In the genomic region with DNA sequence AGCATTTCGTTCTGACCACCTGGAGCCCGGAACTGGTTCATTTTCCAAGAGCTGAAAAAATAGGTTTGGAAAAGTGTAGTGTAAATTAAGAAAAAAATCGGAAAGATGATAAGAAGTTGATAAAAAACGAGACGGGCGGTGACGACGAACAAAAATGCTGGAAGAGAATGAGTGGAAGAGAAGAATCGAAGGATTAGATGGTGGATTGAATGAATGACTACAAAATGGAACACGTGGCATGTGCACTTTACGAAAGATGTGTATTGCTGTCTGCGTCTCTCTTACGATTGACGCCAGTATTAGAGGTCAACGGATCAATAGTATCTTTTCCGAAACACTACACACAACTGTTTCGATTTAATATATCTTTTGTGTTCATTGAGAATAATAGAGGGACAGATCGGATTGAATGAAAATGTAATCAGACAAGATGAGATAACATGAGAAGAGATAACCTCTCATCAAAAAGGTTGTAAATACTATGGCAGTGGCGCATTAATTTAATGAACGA, we compare ENCODE assay signal across 8 worm cellular contexts.
TF ChIP-seq lines count a peak whose summit lies in the region.

A gene (minus strand): TSS at position 51 of the 511 bp plus-strand sequence.

TF ChIP-seq in whole organism, L1 larva, 84 proteins besides CTCF, POLR2A, EP300 and RAD21 (continues in another document):
- TF ChIP-seq nhr-12 (tag; optimal IDR thresholded peaks at IDR 0.05; lab: Kevin White, UChicago) (no peak), lin-14 (GFP tag; optimal IDR thresholded peaks at IDR 0.05; lab: Kevin White, UChicago) (peak; percentile 80), swsn-7 (tag; optimal IDR thresholded peaks at IDR 0.05; lab: Kevin White, UChicago) (peak; percentile 38), elt-3 (tag; optimal IDR thresholded peaks at IDR 0.05; lab: Kevin White, UChicago) (peak in 2 of 6 experiments; percentile 15 to 17), efl-1 (optimal IDR thresholded peaks at IDR 0.05; lab: Kevin White, UChicago) (peak; percentile 0 to 11), efl-1 (GFP tag; optimal IDR thresholded peaks at IDR 0.05 in 1 of 2; lab: Kevin White, UChicago) (no peak), dsc-1 (tag; optimal IDR thresholded peaks at IDR 0.05; lab: Kevin White, UChicago) (peak; percentile 26), nhr-90 (tag; optimal IDR thresholded peaks at IDR 0.05; lab: Kevin White, UChicago; ENCODE audit: poor library complexity) (peak; percentile 35), hlh-17 (GFP tag; optimal IDR thresholded peaks at IDR 0.05; lab: Kevin White, UChicago; ENCODE audit: borderline replicate concordance) (no peak), nhr-20 (tag; optimal IDR thresholded peaks at IDR 0.05; lab: Kevin White, UChicago) (peak; percentile 48)

TF ChIP-seq in whole organism, L2 larva, 48 proteins besides CTCF, POLR2A, EP300 and RAD21 (continues in another document):
- TF ChIP-seq aly-2 (tag; optimal IDR thresholded peaks at IDR 0.05; lab: Kevin White, UChicago) (no peak), egl-27 (tag; optimal IDR thresholded peaks at IDR 0.05; lab: Kevin White, UChicago) (no peak), crh-2 (tag; optimal IDR thresholded peaks at IDR 0.05; lab: Kevin White, UChicago) (peak; percentile 92), unc-55 (GFP tag; optimal IDR thresholded peaks at IDR 0.05; lab: Kevin White, UChicago) (no peak), mab-5 (tag; optimal IDR thresholded peaks at IDR 0.05; lab: Kevin White, UChicago) (no peak), zag-1 (tag; optimal IDR thresholded peaks at IDR 0.05; lab: Kevin White, UChicago) (no peak), sem-4 (tag; optimal IDR thresholded peaks at IDR 0.05; lab: Kevin White, UChicago) (no peak), sma-3 (GFP tag; optimal IDR thresholded peaks at IDR 0.05; lab: Kevin White, UChicago) (peak; percentile 35), sma-9 (GFP tag; optimal IDR thresholded peaks at IDR 0.05; lab: Kevin White, UChicago) (peak; percentile 86), sma-9 (tag; optimal IDR thresholded peaks at IDR 0.05; lab: Kevin White, UChicago) (no peak), ztf-1 (GFP tag; conservative IDR thresholded peaks at IDR 0.05; lab: Robert Waterston, UW) (no peak)

TF ChIP-seq in whole organism, L3 larva, 47 proteins besides CTCF, POLR2A, EP300 and RAD21 (continues in another document):
- TF ChIP-seq mml-1 (tag; optimal IDR thresholded peaks at IDR 0.05; lab: Kevin White, UChicago) (no peak), mdl-1 (tag; optimal IDR thresholded peaks at IDR 0.05; lab: Kevin White, UChicago) (no peak), jun-1 (tag; optimal IDR thresholded peaks at IDR 0.05; lab: Kevin White, UChicago) (peak; percentile 22), nhr-67 (tag; optimal IDR thresholded peaks at IDR 0.05; lab: Kevin White, UChicago) (no peak), nhr-237 (tag; optimal IDR thresholded peaks at IDR 0.05; lab: Kevin White, UChicago) (no peak), nhr-11 (tag; optimal IDR thresholded peaks at IDR 0.05; lab: Kevin White, UChicago) (no peak), tbx-2 (tag; optimal IDR thresholded peaks at IDR 0.05; lab: Kevin White, UChicago) (no peak), unc-39 (tag; optimal IDR thresholded peaks at IDR 0.05; lab: Kevin White, UChicago) (no peak), zag-1 (tag; optimal IDR thresholded peaks at IDR 0.05; lab: Kevin White, UChicago) (no peak), lin-15B (tag; optimal IDR thresholded peaks at IDR 0.05; lab: Kevin White, UChicago) (no peak), lin-39 (tag; optimal IDR thresholded peaks at IDR 0.05; lab: Kevin White, UChicago) (no peak), snpc-4 (tag; optimal IDR thresholded peaks at IDR 0.05; lab: Kevin White, UChicago) (no peak)

TF ChIP-seq in whole organism, L4 larva, 104 proteins besides CTCF, POLR2A, EP300 and RAD21 (continues in another document):
- peak; percentile 92 for TF ChIP-seq aha-1 (tag; lab: Kevin White, UChicago)
- peak; percentile 35 for TF ChIP-seq dmd-6 (GFP tag; IDR thresholded peaks at IDR 0.05; lab: Robert Waterston, UW)
- TF ChIP-seq Y5F2A.4 (GFP tag; optimal IDR thresholded peaks at IDR 0.05; lab: Kevin White, UChicago): no peak
- TF ChIP-seq mep-1 (tag; optimal IDR thresholded peaks at IDR 0.05; lab: Kevin White, UChicago): peak; percentile 20
- TF ChIP-seq nhr-11 (tag; optimal IDR thresholded peaks at IDR 0.05; lab: Kevin White, UChicago): peak; percentile 26
- TF ChIP-seq hlh-30 (tag; optimal IDR thresholded peaks at IDR 0.05; lab: Kevin White, UChicago; ENCODE audit: insufficient read depth): peak; percentile 75
- TF ChIP-seq dve-1 (tag; optimal IDR thresholded peaks at IDR 0.05; lab: Kevin White, UChicago; ENCODE audit: insufficient read depth): peak; percentile 49
- peak; percentile 9 to 71 for TF ChIP-seq mdl-1 (tag; optimal IDR thresholded peaks at IDR 0.05; lab: Kevin White, UChicago)
- peak; percentile 92 for TF ChIP-seq nhr-28 (tag; optimal IDR thresholded peaks at IDR 0.05; lab: Kevin White, UChicago)
- TF ChIP-seq lsy-2 (tag; optimal IDR thresholded peaks at IDR 0.05; lab: Kevin White, UChicago): peak in 1 of 2 experiments; percentile 66
- peak; percentile 65 for TF ChIP-seq pqm-1 (tag; optimal IDR thresholded peaks at IDR 0.05; lab: Kevin White, UChicago)

TF ChIP-seq in whole organism, late embryonic, 69 proteins besides CTCF, POLR2A, EP300 and RAD21:
- no peak for TF ChIP-seq npax-4 (tag; optimal IDR thresholded peaks at IDR 0.05; lab: Kevin White, UChicago)
- no peak for TF ChIP-seq ceh-34 (tag; optimal IDR thresholded peaks at IDR 0.05; lab: Kevin White, UChicago)
- TF ChIP-seq nfya-1 (tag; optimal IDR thresholded peaks at IDR 0.05; lab: Kevin White, UChicago): peak; percentile 1
- TF ChIP-seq pqm-1 (tag; optimal IDR thresholded peaks at IDR 0.05; lab: Kevin White, UChicago): no peak
- no peak for TF ChIP-seq madf-2 (tag; optimal IDR thresholded peaks at IDR 0.05; lab: Kevin White, UChicago)
- TF ChIP-seq hlh-13 (GFP tag; optimal IDR thresholded peaks at IDR 0.05; lab: Kevin White, UChicago): no peak
- no peak for TF ChIP-seq ceh-48 (tag; optimal IDR thresholded peaks at IDR 0.05; lab: Kevin White, UChicago)
- peak; percentile 56 for TF ChIP-seq hlh-30 (tag; optimal IDR thresholded peaks at IDR 0.05; lab: Kevin White, UChicago; ENCODE audit: insufficient read depth)
- TF ChIP-seq fkh-10 (GFP tag; optimal IDR thresholded peaks at IDR 0.05; lab: Kevin White, UChicago): no peak
- no peak for TF ChIP-seq unc-42 (tag; optimal IDR thresholded peaks at IDR 0.05; lab: Kevin White, UChicago)

TF ChIP-seq in whole organism, midembryonic, 9 proteins besides CTCF, POLR2A, EP300 and RAD21:
- TF ChIP-seq tab-1 (GFP tag; IDR thresholded peaks at IDR 0.05; lab: Robert Waterston, UW) (no peak), cog-1 (tag; optimal IDR thresholded peaks at IDR 0.05; lab: Kevin White, UChicago) (peak; percentile 62), T22C8.4 (GFP tag; IDR thresholded peaks at IDR 0.05; lab: Robert Waterston, UW) (0 out of 2 replicates have a peak, but pooled peaks have one; percentile 6), med-1 (GFP tag; optimal IDR thresholded peaks at IDR 0.05; lab: Kevin White, UChicago; ENCODE audit: insufficient read depth) (no peak), ref-1 (GFP tag; conservative IDR thresholded peaks at IDR 0.05; lab: Robert Waterston, UW) (no peak), ztf-23 (GFP tag; IDR thresholded peaks at IDR 0.05; lab: Robert Waterston, UW) (no peak), klf-2 (GFP tag; conservative IDR thresholded peaks at IDR 0.05; lab: Robert Waterston, UW) (no peak), ztf-29 (GFP tag; IDR thresholded peaks at IDR 0.05; lab: Robert Waterston, UW) (no peak), flt-1 (GFP tag; IDR thresholded peaks at IDR 0.05; lab: Robert Waterston, UW) (no peak)

TF ChIP-seq in whole organism, mixed stage, embryonic, 35 proteins besides CTCF, POLR2A, EP300 and RAD21 (continues in another document):
- TF ChIP-seq ceh-43 (GFP tag; optimal IDR thresholded peaks at IDR 0.05; lab: Kevin White, UChicago): no peak
- TF ChIP-seq lsy-2 (tag; optimal IDR thresholded peaks at IDR 0.05; lab: Kevin White, UChicago): no peak
- TF ChIP-seq ham-2 (GFP tag; optimal IDR thresholded peaks at IDR 0.05; lab: Kevin White, UChicago): no peak
- no peak for TF ChIP-seq nhr-2 (tag; optimal IDR thresholded peaks at IDR 0.05; lab: Kevin White, UChicago)
- TF ChIP-seq ztf-11 (tag; optimal IDR thresholded peaks at IDR 0.05; lab: Kevin White, UChicago): no peak
- no peak for TF ChIP-seq drap-1 (GFP tag; optimal IDR thresholded peaks at IDR 0.05; lab: Kevin White, UChicago)
- no peak for TF ChIP-seq lin-32 (GFP tag; optimal IDR thresholded peaks at IDR 0.05; lab: Kevin White, UChicago)
- no peak for TF ChIP-seq cnd-1 (tag; optimal IDR thresholded peaks at IDR 0.05; lab: Kevin White, UChicago)
- peak; percentile 80 for TF ChIP-seq hlh-1 (tag; optimal IDR thresholded peaks at IDR 0.05; lab: Kevin White, UChicago)
- TF ChIP-seq flh-1 (GFP tag; optimal IDR thresholded peaks at IDR 0.05; lab: Kevin White, UChicago): no peak
- TF ChIP-seq ces-1 (GFP tag; optimal IDR thresholded peaks at IDR 0.05; lab: Kevin White, UChicago): no peak
- peak; percentile 71 for TF ChIP-seq unc-62 (GFP tag; optimal IDR thresholded peaks at IDR 0.05; lab: Kevin White, UChicago)
- TF ChIP-seq unc-39 (tag; optimal IDR thresholded peaks at IDR 0.05; lab: Kevin White, UChicago): no peak
- no peak for TF ChIP-seq bed-3 (GFP tag; optimal IDR thresholded peaks at IDR 0.05; lab: Kevin White, UChicago)
- no peak for TF ChIP-seq snpc-4 (tag; optimal IDR thresholded peaks at IDR 0.05; lab: Kevin White, UChicago)

TF ChIP-seq in whole organism, young adult, 124 proteins besides CTCF, POLR2A, EP300 and RAD21 (continues in another document):
- TF ChIP-seq rpc-1 (optimal IDR thresholded peaks at IDR 0.05; lab: Kevin White, UChicago): no peak
- TF ChIP-seq rpc-1 (tag; optimal IDR thresholded peaks at IDR 0.05; lab: Kevin White, UChicago): no peak
- TF ChIP-seq ztf-18 (tag; optimal IDR thresholded peaks at IDR 0.05; lab: Kevin White, UChicago): peak; percentile 32
- TF ChIP-seq ets-4 (GFP tag; optimal IDR thresholded peaks at IDR 0.05; lab: Kevin White, UChicago): no peak
- peak; percentile 88 to 91 for TF ChIP-seq let-607 (tag; optimal IDR thresholded peaks at IDR 0.05; lab: Kevin White, UChicago)
- peak; percentile 58 for TF ChIP-seq nhr-80 (tag; optimal IDR thresholded peaks at IDR 0.05; lab: Kevin White, UChicago)
- no peak for TF ChIP-seq B0035.1 (tag; optimal IDR thresholded peaks at IDR 0.05; lab: Kevin White, UChicago)
- TF ChIP-seq ztf-3 (GFP tag; optimal IDR thresholded peaks at IDR 0.05; lab: Kevin White, UChicago): no peak
- no peak for TF ChIP-seq him-1 (tag; optimal IDR thresholded peaks at IDR 0.05; lab: Kevin White, UChicago)
- TF ChIP-seq C06A6.2 (GFP tag; conservative IDR thresholded peaks at IDR 0.05; lab: Robert Waterston, UW): no peak
- no peak for TF ChIP-seq nhr-179 (tag; optimal IDR thresholded peaks at IDR 0.05; lab: Kevin White, UChicago)
- no peak for TF ChIP-seq Y95B8A.8 (GFP tag; IDR thresholded peaks at IDR 0.05; lab: Robert Waterston, UW)
- TF ChIP-seq hmg-1.2 (GFP tag; IDR thresholded peaks at IDR 0.05; lab: Robert Waterston, UW): peak; percentile 23; the same call in 1 of the 2 replicates
- TF ChIP-seq sea-2 (GFP tag; IDR thresholded peaks at IDR 0.05; lab: Robert Waterston, UW): no peak
- no peak for TF ChIP-seq chd-7 (tag; optimal IDR thresholded peaks at IDR 0.05; lab: Kevin White, UChicago)
- no peak for TF ChIP-seq mes-4 (tag; optimal IDR thresholded peaks at IDR 0.05; lab: Kevin White, UChicago)
- TF ChIP-seq B0261.1 (tag; optimal IDR thresholded peaks at IDR 0.05; lab: Kevin White, UChicago): no peak
